Worm (Caenorhabditis elegans) whole organism, L1 larva: Measurements from ENCODE around the gene gck-4.

Source experiments
- C04F5.9 ChIP-seq: sonication (generic microtip); optimal IDR thresholded peaks from 2 replicates; lab custom pipeline; 2016; ENCODE audit warnings: missing genetic modification characterization, missing compliant biosample characterization
- C16A3.4 ChIP-seq: fragments of 150-350 bp; optimal IDR thresholded peaks from 2 replicates; lab custom pipeline; 2014; ENCODE audit warnings: missing biosample characterization, missing genetic modification characterization
- C34B4.2 ChIP-seq: sonication (generic microtip); optimal IDR thresholded peaks from 2 replicates; lab custom pipeline; 2017; ENCODE audit warnings: mild to moderate bottlenecking, missing genetic modification characterization, missing compliant biosample characterization
- F16B12.6 ChIP-seq: fragments of 150-350 bp; optimal IDR thresholded peaks from 2 replicates; lab custom pipeline; 2014; ENCODE audit warnings: missing biosample characterization, missing genetic modification characterization
- Y116A8C.19 ChIP-seq: sonication (generic microtip); optimal IDR thresholded peaks from 2 replicates; lab custom pipeline; 2016; ENCODE audit warnings: missing compliant biosample characterization, missing genetic modification characterization, borderline replicate concordance
- aly-2 ChIP-seq: fragments of 150-350 bp; optimal IDR thresholded peaks from 2 replicates; lab custom pipeline; 2014; ENCODE audit warnings: missing biosample characterization, missing genetic modification characterization
- ama-1 ChIP-seq: fragments of 150-350 bp; optimal IDR thresholded peaks from 2 replicates; lab custom pipeline; 2014
- ceh-63 ChIP-seq: fragments of 200-800 bp; sonication (Bioruptor generic); optimal IDR thresholded peaks from 2 replicates; lab custom pipeline; 2018; ENCODE audit warnings: mild to moderate bottlenecking, missing genetic modification characterization, missing compliant biosample characterization
- ceh-8 ChIP-seq: fragments of 200-800 bp; sonication (Bioruptor generic); optimal IDR thresholded peaks from 2 replicates; lab custom pipeline; 2018; ENCODE audit warnings: mild to moderate bottlenecking, missing genetic modification characterization, moderate library complexity, missing compliant biosample characterization
- ceh-82 ChIP-seq, 3 experiments: fragments of 150-350 bp in 1 of 3; sonication (generic microtip) in 2 of 3; optimal IDR thresholded peaks; 2 replicates each; lab custom pipeline; 2014 to 2017; ENCODE audit warnings: missing biosample characterization in 3 of 3, missing genetic modification characterization in 3 of 3
- ceh-88 ChIP-seq: fragments of 200-800 bp; sonication (Bioruptor generic); IDR thresholded peaks from 2 replicates; pipeline ENCODE4 v1.3.6; 2022; ENCODE audit warnings: missing genetic modification characterization, missing compliant biosample characterization
- ceh-90 ChIP-seq: sonication (generic microtip); optimal IDR thresholded peaks from 2 replicates; lab custom pipeline; 2016; ENCODE audit warnings: missing genetic modification characterization, missing compliant biosample characterization
- dsc-1 ChIP-seq: sonication (generic microtip); optimal IDR thresholded peaks from 2 replicates; lab custom pipeline; 2016; ENCODE audit warnings: mild to moderate bottlenecking, missing genetic modification characterization, missing compliant biosample characterization
- efl-3 ChIP-seq: fragments of 200-800 bp; sonication (Bioruptor generic); optimal IDR thresholded peaks from 2 replicates; lab custom pipeline; 2018; ENCODE audit warnings: mild to moderate bottlenecking, missing genetic modification characterization, missing compliant biosample characterization
- egl-13 ChIP-seq: sonication (generic microtip); optimal IDR thresholded peaks from 2 replicates; lab custom pipeline; 2016; ENCODE audit warnings: missing genotype, missing genetic modification reagents, missing genetic modification characterization, missing compliant biosample characterization
- ets-5 ChIP-seq: fragments of 200-800 bp; sonication (Bioruptor generic); IDR thresholded peaks from 2 replicates; pipeline ENCODE4 v1.3.6; 2022; ENCODE audit warnings: missing genetic modification characterization, missing compliant biosample characterization
- fkh-10 ChIP-seq: sonication (generic microtip); optimal IDR thresholded peaks from 2 replicates; lab custom pipeline; 2017; ENCODE audit warnings: missing biosample characterization, missing genetic modification reagents, missing genetic modification characterization
- fkh-8 ChIP-seq: sonication (generic microtip); optimal IDR thresholded peaks from 2 replicates; lab custom pipeline; 2016; ENCODE audit warnings: mild to moderate bottlenecking, missing genetic modification characterization, missing compliant biosample characterization
- grh-1 ChIP-seq: fragments of 200-800 bp; sonication (Bioruptor generic); IDR thresholded peaks from 2 replicates; pipeline ENCODE4 v1.3.6; 2022; ENCODE audit warnings: missing genetic modification reagents, missing genetic modification characterization, missing compliant biosample characterization
- hlh-17 ChIP-seq: fragments of 200-800 bp; sonication (Bioruptor generic); optimal IDR thresholded peaks from 2 replicates; lab custom pipeline; 2018; ENCODE audit warnings: missing genetic modification characterization, mild to moderate bottlenecking, missing compliant biosample characterization, moderate library complexity, borderline replicate concordance
- hlh-4 ChIP-seq: sonication (generic microtip); optimal IDR thresholded peaks from 2 replicates; lab custom pipeline; 2016; ENCODE audit warnings: mild to moderate bottlenecking, missing genetic modification characterization, missing compliant biosample characterization
- hpl-2 ChIP-seq: fragments of 150-350 bp; optimal IDR thresholded peaks from 2 replicates; lab custom pipeline; 2014; ENCODE audit warnings: missing biosample characterization, missing genetic modification reagents, missing genetic modification characterization
- irx-1 ChIP-seq: sonication (generic microtip); optimal IDR thresholded peaks from 2 replicates; lab custom pipeline; 2016; ENCODE audit warnings: missing genetic modification characterization, missing compliant biosample characterization
- jun-1 ChIP-seq: fragments of 150-350 bp; optimal IDR thresholded peaks from 2 replicates; lab custom pipeline; 2014; ENCODE audit warnings: missing biosample characterization, missing genetic modification reagents, missing genetic modification characterization
- lin-13 ChIP-seq: fragments of 150-350 bp; optimal IDR thresholded peaks from 2 replicates; lab custom pipeline; 2014; ENCODE audit warnings: missing biosample characterization, missing genetic modification reagents, missing genetic modification characterization
- lin-14 ChIP-seq: fragments of 200-800 bp; sonication (Bioruptor generic); optimal IDR thresholded peaks from 2 replicates; lab custom pipeline; 2018; ENCODE audit warnings: mild to moderate bottlenecking, missing genetic modification characterization, moderate library complexity, missing compliant biosample characterization
- lin-35 ChIP-seq, 2 experiments: fragments of 150-350 bp; optimal IDR thresholded peaks; 2 replicates each; lab custom pipeline; 2014; ENCODE audit warnings: missing biosample characterization in 2 of 2, missing genetic modification characterization in 2 of 2, missing genetic modification reagents in 2 of 2
- mab-9 ChIP-seq: fragments of 200-800 bp; sonication (Bioruptor generic); IDR thresholded peaks from 2 replicates; pipeline ENCODE4 v1.3.6; 2022; ENCODE audit warnings: missing genetic modification reagents, missing genetic modification characterization, missing compliant biosample characterization
- mdl-1 ChIP-seq, 2 experiments: fragments of 150-350 bp; optimal IDR thresholded peaks; 2 replicates each; lab custom pipeline; 2014 to 2017; ENCODE audit warnings: missing biosample characterization in 2 of 2, missing genetic modification characterization in 2 of 2, inconsistent platforms in 1 of 2
- mef-2 ChIP-seq: fragments of 150-350 bp; optimal IDR thresholded peaks from 2 replicates; lab custom pipeline; 2014; ENCODE audit warnings: missing biosample characterization, missing genetic modification characterization
- nhr-11 ChIP-seq: fragments of 150-350 bp; optimal IDR thresholded peaks from 2 replicates; lab custom pipeline; 2014; ENCODE audit warnings: missing biosample characterization, missing genetic modification characterization
- nhr-12 ChIP-seq: sonication (generic microtip); optimal IDR thresholded peaks from 2 replicates; lab custom pipeline; 2017; ENCODE audit warnings: missing biosample characterization, missing genetic modification characterization
- nhr-20 ChIP-seq: sonication (generic microtip); optimal IDR thresholded peaks from 2 replicates; lab custom pipeline; 2016; ENCODE audit warnings: mild to moderate bottlenecking, missing genetic modification characterization, missing compliant biosample characterization
- nhr-237 ChIP-seq: fragments of 150-350 bp; optimal IDR thresholded peaks from 2 replicates; lab custom pipeline; 2014; ENCODE audit warnings: missing biosample characterization, missing genetic modification characterization
- nhr-28 ChIP-seq: fragments of 150-350 bp; optimal IDR thresholded peaks from 2 replicates; lab custom pipeline; 2014; ENCODE audit warnings: missing biosample characterization, missing genetic modification characterization
- nhr-84 ChIP-seq: sonication (generic microtip); optimal IDR thresholded peaks from 2 replicates; lab custom pipeline; 2017; ENCODE audit warnings: missing biosample characterization, missing genetic modification characterization
- nhr-85 ChIP-seq: sonication (generic microtip); peaks from one replicate; lab custom pipeline; 2016; ENCODE audit warnings: missing genetic modification characterization, inconsistent platforms, missing compliant biosample characterization
- pax-3 ChIP-seq: fragments of 200-800 bp; sonication (Bioruptor generic); optimal IDR thresholded peaks from 2 replicates; lab custom pipeline; 2018; ENCODE audit warnings: mild to moderate bottlenecking, missing genetic modification characterization, moderate library complexity, missing compliant biosample characterization
- pqm-1 ChIP-seq: sonication (generic microtip); optimal IDR thresholded peaks from 3 replicates; lab custom pipeline; 2017; ENCODE audit warnings: missing biosample characterization, missing genetic modification characterization
- snpc-4 ChIP-seq: fragments of 150-350 bp; optimal IDR thresholded peaks from 2 replicates; lab custom pipeline; 2014; ENCODE audit warnings: missing biosample characterization, missing genetic modification characterization
- sox-4 ChIP-seq: sonication (generic microtip); optimal IDR thresholded peaks from 2 replicates; lab custom pipeline; 2016; ENCODE audit warnings: missing genetic modification characterization, missing compliant biosample characterization
- sptf-1 ChIP-seq: fragments of 150-350 bp; optimal IDR thresholded peaks from 2 replicates; lab custom pipeline; 2014; ENCODE audit warnings: missing biosample characterization, missing genetic modification characterization
- tbx-2 ChIP-seq: sonication (generic microtip); optimal IDR thresholded peaks from 2 replicates; lab custom pipeline; 2016; ENCODE audit warnings: missing genetic modification characterization, missing compliant biosample characterization
- unc-30 ChIP-seq: sonication (generic microtip); optimal IDR thresholded peaks from 2 replicates; lab custom pipeline; 2017; ENCODE audit warnings: missing biosample characterization, missing genetic modification characterization
- unc-62 ChIP-seq: fragments of 150-350 bp; optimal IDR thresholded peaks from 2 replicates; lab custom pipeline; 2014; ENCODE audit warnings: missing biosample characterization, missing genetic modification reagents, missing genetic modification characterization
- unc-86 ChIP-seq: sonication (generic microtip); optimal IDR thresholded peaks from 2 replicates; lab custom pipeline; 2016; ENCODE audit warnings: missing genetic modification characterization, missing compliant biosample characterization
- vab-15 ChIP-seq: sonication (generic microtip); optimal IDR thresholded peaks from 2 replicates; lab custom pipeline; 2017; ENCODE audit warnings: missing genotype, mild to moderate bottlenecking, missing genetic modification characterization, missing compliant biosample characterization
- xbp-1 ChIP-seq: sonication (generic microtip); optimal IDR thresholded peaks from 2 replicates; lab custom pipeline; 2016; ENCODE audit warnings: missing genetic modification characterization, missing compliant biosample characterization
- ztf-11 ChIP-seq, 2 experiments: sonication (generic microtip); optimal IDR thresholded peaks; 2 replicates each; lab custom pipeline; 2016 to 2017; ENCODE audit warnings: missing genetic modification characterization in 2 of 2, missing biosample characterization in 1 of 2, missing compliant biosample characterization in 1 of 2

Gene gck-4

DNA sequence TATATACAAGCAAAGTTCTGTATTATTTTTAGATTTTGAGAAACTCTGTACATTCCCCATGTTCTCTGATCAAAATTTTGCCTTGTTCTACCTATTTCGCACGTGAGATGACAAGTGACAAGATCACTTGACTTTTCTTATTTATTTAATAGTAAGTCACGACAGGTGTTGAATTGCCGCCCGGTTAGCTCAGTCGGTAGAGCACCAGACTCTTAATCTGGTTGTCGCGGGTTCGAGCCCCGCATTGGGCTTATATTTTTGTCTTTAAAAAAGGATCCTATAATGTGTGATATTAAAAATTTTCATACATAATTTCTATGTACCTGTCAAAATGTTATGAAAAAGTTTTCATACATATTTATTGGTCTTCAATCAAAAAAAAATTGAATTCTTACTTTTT is 37.7 kb downstream of the gck-4 start (continued):
- no peak for TF ChIP-seq unc-62 (GFP tag; lab: Kevin White, UChicago)
- TF ChIP-seq mdl-1 (tag; optimal IDR thresholded peaks at IDR 0.05; lab: Kevin White, UChicago), result peak in 1 of 2 experiments; percentile 37
- no peak for TF ChIP-seq hlh-17 (GFP tag; lab: Kevin White, UChicago)
- TF ChIP-seq lin-14 (GFP tag; lab: Kevin White, UChicago), result no peak
- TF ChIP-seq hlh-4, result no peak
- TF ChIP-seq nhr-28 (tag; lab: Kevin White, UChicago), result no peak
- TF ChIP-seq efl-3 (GFP tag; lab: Kevin White, UChicago), result no peak
- no peak for TF ChIP-seq aly-2 (tag; lab: Kevin White, UChicago)
- TF ChIP-seq ceh-8 (GFP tag; lab: Kevin White, UChicago), result no peak
- TF ChIP-seq ceh-82 (tag; optimal IDR thresholded peaks at IDR 0.05; lab: Kevin White, UChicago), result no peak
- no peak for TF ChIP-seq nhr-237 (tag; lab: Kevin White, UChicago)
- no peak for TF ChIP-seq vab-15 (tag; lab: Kevin White, UChicago)
- TF ChIP-seq snpc-4 (tag; lab: Kevin White, UChicago), result no peak
- TF ChIP-seq lin-13 (GFP tag; lab: Kevin White, UChicago), result no peak
- no peak for TF ChIP-seq hpl-2 (GFP tag; lab: Kevin White, UChicago)
- no peak for TF ChIP-seq grh-1 (GFP tag; lab: Robert Waterston, UW)
- TF ChIP-seq nhr-85 (tag; lab: Kevin White, UChicago), result peak; percentile 60
- no peak for TF ChIP-seq nhr-12 (tag; lab: Kevin White, UChicago)
- TF ChIP-seq ceh-63, result no peak
- TF ChIP-seq nhr-20 (tag; lab: Kevin White, UChicago), result peak; percentile 56
- TF ChIP-seq ama-1 (lab: Kevin White, UChicago), result no peak
- no peak for TF ChIP-seq egl-13 (tag; lab: Kevin White, UChicago)
- TF ChIP-seq ztf-11 (tag; optimal IDR thresholded peaks at IDR 0.05; lab: Kevin White, UChicago), result no peak
- peak; percentile 9 for TF ChIP-seq tbx-2 (tag; lab: Kevin White, UChicago)
- TF ChIP-seq nhr-11 (tag; lab: Kevin White, UChicago), result no peak
- TF ChIP-seq mef-2 (tag; lab: Kevin White, UChicago), result no peak
- no peak for TF ChIP-seq pqm-1 (tag; lab: Kevin White, UChicago)
- no peak for TF ChIP-seq unc-86 (tag; lab: Kevin White, UChicago)
- peak in 1 of 2 experiments; percentile 51 for TF ChIP-seq lin-35 (GFP tag; optimal IDR thresholded peaks at IDR 0.05; lab: Kevin White, UChicago)
- no peak for TF ChIP-seq F16B12.6 (tag; lab: Kevin White, UChicago)
- TF ChIP-seq mab-9 (GFP tag; lab: Robert Waterston, UW), result no peak

DNA sequence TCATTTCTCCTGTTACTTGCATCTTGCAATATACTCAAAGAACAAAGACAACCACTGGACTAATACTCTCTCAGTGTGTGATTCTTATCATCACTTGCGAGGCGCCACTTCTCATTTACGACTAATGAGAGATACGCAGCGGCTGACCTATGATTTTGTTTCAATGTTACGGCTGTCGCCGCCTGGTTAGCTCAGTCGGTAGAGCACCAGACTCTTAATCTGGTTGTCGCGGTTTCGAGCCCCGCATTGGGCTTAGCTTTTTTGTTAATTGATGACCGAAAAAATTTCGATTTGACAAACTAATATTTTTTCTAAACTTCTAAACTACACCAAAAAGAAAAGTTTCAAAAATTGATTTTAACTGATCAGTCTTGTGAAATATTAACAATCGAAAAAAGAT is 39.3 kb downstream of the gck-4 start:
- TF ChIP-seq sptf-1 (tag; lab: Kevin White, UChicago), result no peak
- no peak for TF ChIP-seq nhr-237 (tag; lab: Kevin White, UChicago)
- no peak for TF ChIP-seq nhr-12 (tag; lab: Kevin White, UChicago)
- TF ChIP-seq ceh-82 (tag; optimal IDR thresholded peaks at IDR 0.05; lab: Kevin White, UChicago), result no peak
- no peak for TF ChIP-seq grh-1 (GFP tag; lab: Robert Waterston, UW)
- TF ChIP-seq lin-14 (GFP tag; lab: Kevin White, UChicago), result no peak
- no peak; the same call in 1 of the 2 replicates for TF ChIP-seq ceh-88 (GFP tag; lab: Robert Waterston, UW)
- no peak for TF ChIP-seq hpl-2 (GFP tag; lab: Kevin White, UChicago)
- no peak for TF ChIP-seq C04F5.9 (tag; lab: Kevin White, UChicago)
- peak; percentile 36 for TF ChIP-seq C16A3.4 (tag; lab: Kevin White, UChicago)
- TF ChIP-seq unc-86 (tag; lab: Kevin White, UChicago), result no peak
- TF ChIP-seq ama-1 (lab: Kevin White, UChicago), result no peak
- TF ChIP-seq nhr-85 (tag; lab: Kevin White, UChicago), result no peak
- TF ChIP-seq fkh-10, result no peak
- no peak for TF ChIP-seq fkh-8 (tag; lab: Kevin White, UChicago)
- no peak for TF ChIP-seq Y116A8C.19 (tag; lab: Kevin White, UChicago)
- peak; percentile 16 for TF ChIP-seq xbp-1 (tag; lab: Kevin White, UChicago)
- peak; percentile 29 for TF ChIP-seq tbx-2 (tag; lab: Kevin White, UChicago)
- no peak for TF ChIP-seq egl-13 (tag; lab: Kevin White, UChicago)
- TF ChIP-seq nhr-11 (tag; lab: Kevin White, UChicago), result no peak
- no peak for TF ChIP-seq hlh-17 (GFP tag; lab: Kevin White, UChicago)
- no peak for TF ChIP-seq sox-4 (tag; lab: Kevin White, UChicago)
- TF ChIP-seq hlh-4, result no peak
- no peak for TF ChIP-seq aly-2 (tag; lab: Kevin White, UChicago)
- no peak for TF ChIP-seq ets-5 (GFP tag; lab: Robert Waterston, UW)
- TF ChIP-seq C34B4.2 (tag; lab: Kevin White, UChicago), result no peak
- TF ChIP-seq pqm-1 (tag; lab: Kevin White, UChicago), result no peak
- no peak for TF ChIP-seq nhr-84 (tag; lab: Kevin White, UChicago)
- no peak for TF ChIP-seq nhr-28 (tag; lab: Kevin White, UChicago)
- no peak for TF ChIP-seq pax-3 (tag; lab: Kevin White, UChicago)
- peak; percentile 53 for TF ChIP-seq dsc-1 (tag; lab: Kevin White, UChicago)
- peak in 1 of 2 experiments; percentile 41 for TF ChIP-seq mdl-1 (tag; optimal IDR thresholded peaks at IDR 0.05; lab: Kevin White, UChicago)
- TF ChIP-seq irx-1 (tag; lab: Kevin White, UChicago), result no peak
- no peak for TF ChIP-seq ceh-90
- TF ChIP-seq jun-1 (tag; lab: Kevin White, UChicago), result no peak
- TF ChIP-seq unc-30 (tag; lab: Kevin White, UChicago), result no peak
